Fruit fly (Drosophila melanogaster): ENCODE data around the gene CG9192.

Gene CG9192

dm6 chr3L:1250396-1250795 is 12.3 kb upstream of the CG9192 start, which contains the start of gene Bfc:
TSS of gene Bfc (plus strand) at chr3L:1250696.
- TF ChIP-seq tup (GFP tag; optimal IDR thresholded peaks at IDR 0.05), result no peak
- no peak for TF ChIP-seq CG34422 (GFP tag; IDR thresholded peaks at IDR 0.05)
- no peak for TF ChIP-seq GATAe (GFP tag; conservative IDR thresholded peaks at IDR 0.05)
- no peak for TF ChIP-seq NFAT (GFP tag; IDR thresholded peaks at IDR 0.05)
- TF ChIP-seq wek (GFP tag; optimal IDR thresholded peaks at IDR 0.05), result no peak
- TF ChIP-seq bowl (GFP tag; IDR thresholded peaks at IDR 0.05), result no peak
- TF ChIP-seq CG33213 (GFP tag; optimal IDR thresholded peaks at IDR 0.05), result no peak
- no peak for TF ChIP-seq CG12104 (GFP tag; optimal IDR thresholded peaks at IDR 0.05)
- no peak for TF ChIP-seq CG8944 (GFP tag; optimal IDR thresholded peaks at IDR 0.05)
- no peak for TF ChIP-seq dimm (GFP tag; IDR thresholded peaks at IDR 0.05)

- TF ChIP-seq CG10462 (GFP tag; optimal IDR thresholded peaks at IDR 0.05), result no peak
- TF ChIP-seq CG2129 (GFP tag; IDR thresholded peaks at IDR 0.05; ENCODE audit: partially characterized antibody), result peak; percentile 80
- peak; percentile 28 for TF ChIP-seq ewg (GFP tag; optimal IDR thresholded peaks at IDR 0.05)
- TF ChIP-seq CG7556 (GFP tag; optimal IDR thresholded peaks at IDR 0.05), result no peak
- peak; percentile 62 for TF ChIP-seq shn (GFP tag; optimal IDR thresholded peaks at IDR 0.05)
- TF ChIP-seq MBD-R2 (GFP tag; IDR thresholded peaks at IDR 0.05), result peak; percentile 65; the same call in 1 of the 2 replicates
- no peak for TF ChIP-seq CG31224 (GFP tag; IDR thresholded peaks at IDR 0.05)
- TF ChIP-seq nmo (GFP tag; optimal IDR thresholded peaks at IDR 0.05), result peak; percentile 80
- 0 out of 3 replicates have a peak, but pooled peaks have one; percentile 27 for TF ChIP-seq ci (GFP tag; IDR thresholded peaks at IDR 0.05)
- TF ChIP-seq CG4617 (GFP tag; optimal IDR thresholded peaks at IDR 0.05; ENCODE audit: borderline replicate concordance), result peak; percentile 94
- peak; percentile 55 for TF ChIP-seq CG7786 (GFP tag; optimal IDR thresholded peaks at IDR 0.05)
- TF ChIP-seq al (GFP tag; IDR thresholded peaks at IDR 0.05), result 0 out of 2 replicates have a peak, but pooled peaks have one; percentile 29
- peak; percentile 4 for TF ChIP-seq pb (GFP tag; optimal IDR thresholded peaks at IDR 0.05)
- peak in 1 of 3 experiments; percentile 66 for TF ChIP-seq Stat92E (GFP tag; optimal IDR thresholded peaks at IDR 0.05)
- no peak for TF ChIP-seq Tbp (GFP tag; optimal IDR thresholded peaks at IDR 0.05)
- TF ChIP-seq hbn (GFP tag; IDR thresholded peaks at IDR 0.05; ENCODE audit: partially characterized antibody), result peak; percentile 73
- TF ChIP-seq CG3281 (GFP tag; optimal IDR thresholded peaks at IDR 0.05), result no peak
- TF ChIP-seq CG7372 (GFP tag; IDR thresholded peaks at IDR 0.05), result no peak
- TF ChIP-seq Dip3 (GFP tag; optimal IDR thresholded peaks at IDR 0.05), result peak; percentile 46
- peak; percentile 89 for TF ChIP-seq unc-4 (GFP tag; IDR thresholded peaks at IDR 0.05; ENCODE audit: partially characterized antibody)
- no peak for TF ChIP-seq CG15479 (GFP tag; optimal IDR thresholded peaks at IDR 0.05)
- no peak for TF ChIP-seq CG10209 (GFP tag; optimal IDR thresholded peaks at IDR 0.05)
- peak; percentile 17 for TF ChIP-seq Mad (GFP tag; optimal IDR thresholded peaks at IDR 0.05)
- peak; percentile 55 for TF ChIP-seq ind (GFP tag; optimal IDR thresholded peaks at IDR 0.05)
- peak; percentile 54; the same call in 1 of the 3 replicates for TF ChIP-seq mld (GFP tag; IDR thresholded peaks at IDR 0.05; ENCODE audit: partially characterized antibody)
- TF ChIP-seq tx (GFP tag; optimal IDR thresholded peaks at IDR 0.05), result peak; percentile 62
- peak; percentile 85 for TF ChIP-seq inv (GFP tag; IDR thresholded peaks at IDR 0.05; ENCODE audit: partially characterized antibody)
- peak; percentile 50 for TF ChIP-seq CG33557 (GFP tag; optimal IDR thresholded peaks at IDR 0.05)
- TF ChIP-seq lmd (GFP tag; IDR thresholded peaks at IDR 0.05), result no peak; the same call in 1 of the 2 replicates
- TF ChIP-seq CG8281 (tag; optimal IDR thresholded peaks at IDR 0.05), result no peak
- TF ChIP-seq Adf1 (GFP tag; IDR thresholded peaks at IDR 0.05), result no peak; the same call in 1 of the 2 replicates
- TF ChIP-seq Ptx1 (GFP tag; IDR thresholded peaks at IDR 0.05), result peak; percentile 61
- TF ChIP-seq lab (GFP tag; optimal IDR thresholded peaks at IDR 0.05), result peak; percentile 49
- peak; percentile 51 for TF ChIP-seq Chrac-16 (GFP tag; optimal IDR thresholded peaks at IDR 0.05)
- peak; percentile 51 for TF ChIP-seq CG9215 (GFP tag; IDR thresholded peaks at IDR 0.05)
- peak; percentile 48 for TF ChIP-seq CG10654 (GFP tag; optimal IDR thresholded peaks at IDR 0.05)
- TF ChIP-seq CG34224 (GFP tag; IDR thresholded peaks at IDR 0.05; ENCODE audit: partially characterized antibody), result peak; percentile 79
- TF ChIP-seq dmrt11E (tag; optimal IDR thresholded peaks at IDR 0.05), result peak; percentile 40
Measured at dm6 chr3L:1247627-1248295, 9.6 kb upstream of the CG9192 start, which contains the start of the genes Psf1 and Sac1. TSS of gene Psf1 (minus strand) at chr3L:1247677. TSS of gene Sac1 (plus strand) at chr3L:1247817.

All from whole organism, embryonic.